Worm (Caenorhabditis elegans) whole organism, young adult: Measurements from ENCODE around the gene Y38E10A.2.

Experiments used
- Y56A3A.18 ChIP-seq: fragments of 200-800 bp; sonication (Bioruptor generic); IDR thresholded peaks from 2 replicates; pipeline ENCODE4 v1.3.6; 2022; ENCODE audit warnings: missing genetic modification reagents, missing genetic modification characterization, missing compliant biosample characterization
- dox-1 ChIP-seq: fragments of 200-800 bp; sonication (Bioruptor generic); IDR thresholded peaks from 2 replicates; pipeline ENCODE4 v1.3.6; 2022; ENCODE audit warnings: missing genetic modification reagents, missing genetic modification characterization, missing compliant biosample characterization

- TF ChIP-seq Y56A3A.18 (GFP tag; lab: Robert Waterston, UW) (no peak), dox-1 (GFP tag; lab: Robert Waterston, UW) (no peak)
These were observed 44.1 kb upstream of the Y38E10A.2 start, which contains the start of gene nspe-3 for ce11 chrII:12617586-12617985.
